Fruit fly (Drosophila melanogaster) whole organism, pupa: ENCODE measurements around the gene jar.

Source experiments
- CG10348 ChIP-seq: fragments of 200-800 bp; sonication (Bioruptor generic); IDR thresholded peaks from 2 replicates; pipeline ENCODE4 v1.3.6; 2022; ENCODE audit warnings: missing biosample characterization, missing genetic modification characterization
- CG13204 ChIP-seq: fragments of 200-800 bp; sonication (Bioruptor generic); optimal IDR thresholded peaks from 2 replicates; lab custom pipeline; 2018; ENCODE audit warnings: missing biosample characterization, mild to moderate bottlenecking, missing genetic modification characterization, moderate library complexity
- CG17806 ChIP-seq: fragments of 200-800 bp; sonication (Bioruptor generic); optimal IDR thresholded peaks from 2 replicates; lab custom pipeline; 2018; ENCODE audit warnings: missing biosample characterization, mild to moderate bottlenecking, missing genetic modification characterization, moderate library complexity
- CG34367 ChIP-seq: fragments of 200-800 bp; sonication (Bioruptor generic); optimal IDR thresholded peaks from 2 replicates; lab custom pipeline; 2018; ENCODE audit warnings: missing biosample characterization, mild to moderate bottlenecking, missing genetic modification characterization
- CG8159 ChIP-seq: fragments of 200-800 bp; sonication (Bioruptor generic); optimal IDR thresholded peaks from 3 replicates; lab custom pipeline; 2018; ENCODE audit warnings: missing biosample characterization, mild to moderate bottlenecking, missing genetic modification characterization, moderate library complexity
- CG8301 ChIP-seq: fragments of 200-800 bp; sonication (Bioruptor generic); optimal IDR thresholded peaks from 2 replicates; lab custom pipeline; 2018; ENCODE audit warnings: missing biosample characterization, mild to moderate bottlenecking, missing genetic modification characterization
- CG9948 ChIP-seq: fragments of 200-800 bp; sonication (Bioruptor generic); optimal IDR thresholded peaks from 2 replicates; lab custom pipeline; 2018; ENCODE audit warnings: missing biosample characterization, mild to moderate bottlenecking, missing genetic modification characterization, moderate library complexity
- EcR ChIP-seq: fragments of 200-800 bp; sonication (Bioruptor generic); optimal IDR thresholded peaks from 3 replicates; lab custom pipeline; 2019; ENCODE audit warnings: missing biosample characterization, missing genetic modification characterization, mild to moderate bottlenecking, moderate library complexity, missing genetic modification reagents
- Pif1A ChIP-seq: fragments of 200-800 bp; sonication (Bioruptor generic); optimal IDR thresholded peaks from 3 replicates; lab custom pipeline; 2016; ENCODE audit warnings: missing biosample characterization, missing genetic modification characterization
- Pif1B ChIP-seq: fragments of 200-800 bp; sonication (Bioruptor generic); optimal IDR thresholded peaks from 3 replicates; lab custom pipeline; 2016; ENCODE audit warnings: missing biosample characterization, missing genetic modification characterization
- fd96Ca ChIP-seq: fragments of 200-800 bp; sonication (Bioruptor generic); IDR thresholded peaks from 3 replicates; pipeline ENCODE4 v1.3.6; 2022; ENCODE audit warnings: missing biosample characterization, missing genetic modification characterization
- gl ChIP-seq: fragments of 200-800 bp; sonication (Bioruptor generic); optimal IDR thresholded peaks from 2 replicates; lab custom pipeline; 2018; ENCODE audit warnings: missing biosample characterization, mild to moderate bottlenecking, missing genetic modification characterization
- rn ChIP-seq: fragments of 200-800 bp; sonication (Bioruptor generic); IDR thresholded peaks from 2 replicates; pipeline ENCODE4 v1.3.6; 2022; ENCODE audit warnings: missing biosample characterization, missing genetic modification characterization

DNA sequence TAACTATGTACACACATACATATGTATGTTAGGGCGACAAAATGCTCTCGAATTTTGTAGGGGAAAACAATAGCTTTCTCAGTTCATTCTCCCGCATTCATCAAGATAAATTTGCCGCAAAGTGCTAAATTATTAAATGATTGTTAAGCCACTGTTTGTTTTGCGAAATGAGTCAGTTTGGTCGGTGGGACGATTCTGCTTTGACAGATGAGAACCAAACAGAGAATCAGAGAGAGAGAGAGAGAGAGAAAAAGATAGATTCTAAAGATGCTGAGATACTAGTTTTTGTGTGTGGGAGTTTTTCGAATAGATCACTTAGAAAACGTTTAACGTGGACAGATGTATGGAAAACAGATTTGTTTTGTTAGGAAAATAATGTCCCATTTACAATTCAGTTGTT is 10.6 kb downstream of the jar start:
- TF ChIP-seq CG10348 (GFP tag; lab: Robert Waterston, UW) (no peak), rn (no peak), gl (tag; lab: Kevin White, UChicago) (no peak), EcR (GFP tag; lab: Kevin White, UChicago) (no peak), Pif1A (no peak), CG8301 (tag; lab: Kevin White, UChicago) (no peak), CG17806 (tag; lab: Kevin White, UChicago) (no peak), CG34367 (no peak), fd96Ca (GFP tag; lab: Robert Waterston, UW) (no peak), CG9948 (no peak), CG8159 (tag; lab: Kevin White, UChicago) (no peak), CG13204 (GFP tag; lab: Kevin White, UChicago) (no peak), Pif1B (GFP tag; lab: Kevin White, UChicago) (no peak)
